Fruit fly (Drosophila melanogaster) whole organism, embryonic: ENCODE measurements around the gene Rpn10.
A peak's percentile ranks its signal among the peaks of the same experiment; 100 is the strongest.

Experiments used
- Abd-B ChIP-seq: fragments of 200-800 bp; sonication (Bioruptor generic); optimal IDR thresholded peaks from 2 replicates; lab custom pipeline; 2018; ENCODE audit warnings: missing biosample characterization, mild to moderate bottlenecking, missing genetic modification characterization, moderate library complexity
- Ada2b ChIP-seq: fragments of 200-800 bp; sonication (Bioruptor generic); IDR thresholded peaks from 2 replicates; pipeline ENCODE4 v1.3.6; 2022; ENCODE audit warnings: missing biosample characterization, missing genetic modification characterization
- Atf6 ChIP-seq: fragments of 200-800 bp; sonication (Bioruptor generic); IDR thresholded peaks from 2 replicates; pipeline ENCODE4 v1.3.6; 2022; ENCODE audit warnings: missing biosample characterization, missing genetic modification characterization
- CG10543 ChIP-seq: fragments of 200-800 bp; sonication (Bioruptor generic); optimal IDR thresholded peaks from 3 replicates; lab custom pipeline; 2017; ENCODE audit warnings: missing biosample characterization, mild to moderate bottlenecking, missing genetic modification characterization, moderate library complexity
- CG10959 ChIP-seq: fragments of 200-800 bp; sonication (Bioruptor generic); IDR thresholded peaks from 2 replicates; pipeline ENCODE4 v1.3.6; 2022; ENCODE audit warnings: missing biosample characterization, missing genetic modification characterization
- CG10979 ChIP-seq: fragments of 200-800 bp; sonication (Bioruptor generic); optimal IDR thresholded peaks from 2 replicates; lab custom pipeline; 2018; ENCODE audit warnings: missing biosample characterization, mild to moderate bottlenecking, missing genetic modification characterization, moderate library complexity
- CG11723 ChIP-seq: fragments of 200-800 bp; sonication (Bioruptor generic); optimal IDR thresholded peaks from 2 replicates; lab custom pipeline; 2017; ENCODE audit warnings: missing biosample characterization, mild to moderate bottlenecking, missing genetic modification characterization
- CG13624 ChIP-seq: fragments of 200-800 bp; sonication (Bioruptor generic); optimal IDR thresholded peaks from 2 replicates; lab custom pipeline; 2016; ENCODE audit warnings: missing biosample characterization, missing genetic modification characterization
- CG13894 ChIP-seq: fragments of 200-800 bp; sonication (Bioruptor generic); optimal IDR thresholded peaks from 3 replicates; lab custom pipeline; 2018; ENCODE audit warnings: missing biosample characterization, mild to moderate bottlenecking, missing genetic modification characterization, moderate library complexity
- CG14050 ChIP-seq: fragments of 200-800 bp; sonication (Bioruptor generic); IDR thresholded peaks from 3 replicates; pipeline ENCODE4 v1.3.6; 2022; ENCODE audit warnings: missing biosample characterization, missing genetic modification characterization
- CG14441 ChIP-seq: fragments of 200-800 bp; sonication (Bioruptor generic); IDR thresholded peaks from 2 replicates; pipeline ENCODE4 v1.3.6; 2022; ENCODE audit warnings: missing biosample characterization, missing genetic modification characterization
- CG1529 ChIP-seq: fragments of 200-800 bp; sonication (Bioruptor generic); optimal IDR thresholded peaks from 3 replicates; lab custom pipeline; 2018; ENCODE audit warnings: missing biosample characterization, missing genetic modification characterization
- CG17568 ChIP-seq: fragments of 200-800 bp; sonication (Bioruptor generic); optimal IDR thresholded peaks from 2 replicates; lab custom pipeline; 2018; ENCODE audit warnings: missing biosample characterization, mild to moderate bottlenecking, missing genetic modification characterization, moderate library complexity
- CG17612 ChIP-seq: fragments of 200-800 bp; sonication (Bioruptor generic); IDR thresholded peaks from 2 replicates; pipeline ENCODE4 v1.3.6; 2022; ENCODE audit warnings: missing biosample characterization, missing genetic modification characterization
- CG18011 ChIP-seq: fragments of 200-800 bp; sonication (Bioruptor generic); optimal IDR thresholded peaks from 2 replicates; lab custom pipeline; 2017; ENCODE audit warnings: missing biosample characterization, missing genetic modification characterization, mild to moderate bottlenecking, moderate library complexity, missing genotype
- CG2129 ChIP-seq: fragments of 200-800 bp; sonication (Bioruptor generic); IDR thresholded peaks from 2 replicates; pipeline ENCODE4 v1.3.6; 2022; ENCODE audit warnings: missing biosample characterization, missing genetic modification characterization; ENCODE audit not compliant: partially characterized antibody
- CG3065 ChIP-seq: fragments of 200-800 bp; sonication (Bioruptor generic); optimal IDR thresholded peaks from 2 replicates; lab custom pipeline; 2016; ENCODE audit warnings: missing biosample characterization, missing genetic modification characterization
- CG3281 ChIP-seq: fragments of 200-800 bp; sonication (Bioruptor generic); optimal IDR thresholded peaks from 3 replicates; lab custom pipeline; 2017; ENCODE audit warnings: missing biosample characterization, mild to moderate bottlenecking, missing genetic modification characterization
- CG34422 ChIP-seq: fragments of 200-800 bp; sonication (Bioruptor generic); IDR thresholded peaks from 3 replicates; pipeline ENCODE4 v1.3.6; 2022; ENCODE audit warnings: missing biosample characterization, missing genetic modification characterization
- CG3847 ChIP-seq: fragments of 200-800 bp; sonication (Bioruptor generic); IDR thresholded peaks from 2 replicates; pipeline ENCODE4 v1.3.6; 2022; ENCODE audit warnings: missing biosample characterization, missing genetic modification characterization
- CG42726 ChIP-seq: fragments of 200-800 bp; sonication (Bioruptor generic); IDR thresholded peaks from 2 replicates; pipeline ENCODE4 v1.3.6; 2022; ENCODE audit warnings: missing biosample characterization, missing genetic modification characterization; ENCODE audit not compliant: partially characterized antibody
- CG6654 ChIP-seq: fragments of 200-800 bp; sonication (Bioruptor generic); optimal IDR thresholded peaks from 2 replicates; lab custom pipeline; 2017; ENCODE audit warnings: missing biosample characterization, mild to moderate bottlenecking, missing genetic modification characterization
- CG7745 ChIP-seq: fragments of 200-800 bp; sonication (Bioruptor generic); optimal IDR thresholded peaks from 2 replicates; lab custom pipeline; 2018; ENCODE audit warnings: missing biosample characterization, mild to moderate bottlenecking, missing genetic modification characterization, moderate library complexity
- CrebB ChIP-seq: fragments of 200-800 bp; sonication (Bioruptor generic); optimal IDR thresholded peaks from 3 replicates; lab custom pipeline; 2018; ENCODE audit warnings: missing biosample characterization, mild to moderate bottlenecking, missing genetic modification characterization
- Dad ChIP-seq: fragments of 200-800 bp; sonication (Bioruptor generic); optimal IDR thresholded peaks from 3 replicates; lab custom pipeline; 2016; ENCODE audit warnings: missing biosample characterization, missing genetic modification characterization
- Fer2 ChIP-seq: fragments of 200-800 bp; sonication (Bioruptor generic); optimal IDR thresholded peaks from 2 replicates; lab custom pipeline; 2018; ENCODE audit warnings: missing biosample characterization, mild to moderate bottlenecking, missing genetic modification characterization, moderate library complexity
- GATAe ChIP-seq: fragments of 200-800 bp; sonication (Bioruptor generic); conservative IDR thresholded peaks from 2 replicates; pipeline ENCODE4 v1.3.6; 2022; ENCODE audit warnings: missing biosample characterization, missing genetic modification characterization
- Gsc ChIP-seq: fragments of 200-800 bp; sonication (Bioruptor generic); IDR thresholded peaks from 2 replicates; pipeline ENCODE4 v1.3.6; 2022; ENCODE audit warnings: missing biosample characterization, missing genetic modification characterization
- HLH3B ChIP-seq: fragments of 200-800 bp; sonication (Bioruptor generic); IDR thresholded peaks from 2 replicates; pipeline ENCODE4 v1.3.6; 2022; ENCODE audit warnings: missing biosample characterization, missing genetic modification characterization
- Hr78 ChIP-seq, 2 experiments: fragments of 200-800 bp in 1 of 2; fragments of >200 bp in 1 of 2; sonication (Bioruptor generic) in 1 of 2; optimal IDR thresholded peaks; 2 replicates each; lab custom pipeline; 2017 to 2019; ENCODE audit warnings: missing biosample characterization in 2 of 2, missing genetic modification characterization in 2 of 2, mild to moderate bottlenecking in 1 of 2, moderate library complexity in 1 of 2
- MBD-R2 ChIP-seq: fragments of 200-800 bp; sonication (Bioruptor generic); IDR thresholded peaks from 2 replicates; pipeline ENCODE4 v1.3.6; 2022; ENCODE audit warnings: missing biosample characterization, missing genetic modification characterization
- MTF-1 ChIP-seq: fragments of 200-800 bp; sonication (Bioruptor generic); optimal IDR thresholded peaks from 2 replicates; lab custom pipeline; 2018; ENCODE audit warnings: missing biosample characterization, mild to moderate bottlenecking, missing genetic modification characterization, borderline replicate concordance
- Pdp1 ChIP-seq, 2 experiments: fragments of 200-800 bp; sonication (Bioruptor generic); optimal IDR thresholded peaks; 3 replicates each; lab custom pipeline; 2016; ENCODE audit warnings: missing biosample characterization in 2 of 2, missing genetic modification characterization in 2 of 2, mild to moderate bottlenecking in 1 of 2, moderate library complexity in 1 of 2
- Spps ChIP-seq: fragments of 200-800 bp; sonication (Bioruptor generic); optimal IDR thresholded peaks from 2 replicates; lab custom pipeline; 2018; ENCODE audit warnings: missing biosample characterization, mild to moderate bottlenecking, missing genetic modification characterization
- br ChIP-seq: fragments of >200 bp; optimal IDR thresholded peaks from 2 replicates; lab custom pipeline; 2017
- btn ChIP-seq: fragments of 200-800 bp; sonication (Bioruptor generic); optimal IDR thresholded peaks from 2 replicates; lab custom pipeline; 2016; ENCODE audit warnings: missing biosample characterization, missing genetic modification characterization
- dpn ChIP-seq, 2 experiments: fragments of 200-800 bp; sonication (Bioruptor generic); optimal IDR thresholded peaks; 3 replicates each; lab custom pipeline; 2016; ENCODE audit warnings: missing biosample characterization in 2 of 2, missing genetic modification characterization in 2 of 2
- ewg ChIP-seq: fragments of 200-800 bp; sonication (Bioruptor generic); optimal IDR thresholded peaks from 3 replicates; lab custom pipeline; 2017; ENCODE audit warnings: mild to moderate bottlenecking, missing biosample characterization, missing genetic modification reagents, missing genetic modification characterization
- fd3F ChIP-seq: fragments of 200-800 bp; sonication (Bioruptor generic); optimal IDR thresholded peaks from 2 replicates; lab custom pipeline; 2018; ENCODE audit warnings: missing biosample characterization, mild to moderate bottlenecking, missing genetic modification characterization, moderate library complexity
- insv ChIP-seq, 2 experiments: fragments of 200-800 bp; sonication (Bioruptor generic); optimal IDR thresholded peaks; 3 replicates each; lab custom pipeline; 2016 to 2018; ENCODE audit warnings: missing biosample characterization in 2 of 2, missing genetic modification characterization in 2 of 2
- luna ChIP-seq: fragments of 200-800 bp; sonication (Bioruptor generic); optimal IDR thresholded peaks from 2 replicates; lab custom pipeline; 2016; ENCODE audit warnings: missing biosample characterization, missing genetic modification characterization
- mirr ChIP-seq: fragments of 200-800 bp; sonication (Bioruptor generic); optimal IDR thresholded peaks from 3 replicates; lab custom pipeline; 2018; ENCODE audit warnings: missing biosample characterization, mild to moderate bottlenecking, missing genetic modification characterization
- repo ChIP-seq: fragments of 200-800 bp; sonication (Bioruptor generic); optimal IDR thresholded peaks from 2 replicates; lab custom pipeline; 2016; ENCODE audit warnings: missing biosample characterization, missing genetic modification characterization
- sim ChIP-seq: fragments of 200-800 bp; sonication (Bioruptor generic); IDR thresholded peaks from 2 replicates; pipeline ENCODE4 v1.3.6; 2022; ENCODE audit warnings: missing biosample characterization, missing genetic modification characterization
- sr ChIP-seq: fragments of 200-800 bp; sonication (Bioruptor generic); IDR thresholded peaks from 3 replicates; pipeline ENCODE4 v1.3.6; 2022; ENCODE audit warnings: missing biosample characterization, missing genetic modification characterization
- tup ChIP-seq: fragments of 200-800 bp; sonication (Bioruptor generic); optimal IDR thresholded peaks from 2 replicates; lab custom pipeline; 2016; ENCODE audit warnings: missing biosample characterization, mild to moderate bottlenecking, missing genetic modification characterization, moderate library complexity
- tx ChIP-seq: fragments of 200-800 bp; sonication (Bioruptor generic); optimal IDR thresholded peaks from 2 replicates; lab custom pipeline; 2016; ENCODE audit warnings: missing biosample characterization, missing genetic modification characterization
- wek ChIP-seq: fragments of 200-800 bp; sonication (Bioruptor generic); optimal IDR thresholded peaks from 3 replicates; lab custom pipeline; 2018; ENCODE audit warnings: missing biosample characterization, mild to moderate bottlenecking, missing genetic modification characterization, moderate library complexity
- yki ChIP-seq: fragments of >200 bp; optimal IDR thresholded peaks from 3 replicates; lab custom pipeline; 2018
- zfh1 ChIP-seq: fragments of 200-800 bp; sonication (Bioruptor generic); IDR thresholded peaks from 3 replicates; pipeline ENCODE4 v1.3.6; 2022; ENCODE audit warnings: missing biosample characterization, missing genetic modification characterization

Rpn10 gene

DNA sequence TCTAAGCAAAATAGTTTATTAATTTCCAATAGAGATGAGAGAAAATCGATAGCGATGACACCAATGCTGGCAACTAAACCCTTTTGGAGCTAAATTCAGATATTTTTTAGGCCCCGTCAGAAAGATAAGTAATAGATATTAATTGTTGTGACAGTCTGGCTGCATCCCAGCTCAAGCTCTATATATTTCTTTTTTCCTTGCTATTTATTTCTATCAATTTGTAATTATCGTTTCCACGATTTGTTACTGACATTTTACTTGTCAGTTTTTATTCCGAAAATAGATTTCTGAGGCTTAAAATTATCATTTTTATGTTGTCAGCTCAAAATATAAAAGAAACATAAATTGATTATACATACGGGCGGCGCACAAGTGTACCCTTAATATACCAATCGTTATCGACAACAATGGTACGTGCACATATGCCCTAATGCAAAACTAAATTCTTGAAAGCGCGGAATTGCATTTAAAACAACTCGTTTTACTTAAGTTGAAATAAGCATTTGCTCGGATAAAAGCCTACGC lies 32.1 kb downstream of the Rpn10 start, which contains the start of the genes CRIF and SMC5 (continued):
- TF ChIP-seq tx (GFP tag; lab: Kevin White, UChicago): peak; percentile 66
- no peak for TF ChIP-seq CG17612 (GFP tag; lab: Robert Waterston, UW)
- no peak for TF ChIP-seq CG13894 (tag; lab: Kevin White, UChicago)
- TF ChIP-seq Dad (GFP tag; lab: Kevin White, UChicago): peak; percentile 44
- no peak for TF ChIP-seq CG42726 (GFP tag; lab: Robert Waterston, UW)
- no peak for TF ChIP-seq MTF-1 (GFP tag; lab: Kevin White, UChicago)
- no peak for TF ChIP-seq CG1529 (GFP tag; lab: Kevin White, UChicago)
- TF ChIP-seq CG6654 (GFP tag; lab: Kevin White, UChicago): peak; percentile 14
- TF ChIP-seq Fer2 (tag; lab: Kevin White, UChicago): peak; percentile 52
- TF ChIP-seq Abd-B: peak; percentile 73
- no peak for TF ChIP-seq br (lab: Kevin White, UChicago)
- no peak for TF ChIP-seq CG7745 (tag; lab: Kevin White, UChicago)
- peak; percentile 18 for TF ChIP-seq CG18011
- TF ChIP-seq dpn (GFP tag; optimal IDR thresholded peaks at IDR 0.05; lab: Kevin White, UChicago): peak; percentile 76 to 77
- no peak for TF ChIP-seq CG17568
- peak; percentile 9 for TF ChIP-seq CG3065
- TF ChIP-seq Gsc (GFP tag; lab: Robert Waterston, UW): no peak
- peak; percentile 62 for TF ChIP-seq CG10979 (tag; lab: Kevin White, UChicago)
- TF ChIP-seq fd3F (GFP tag; lab: Kevin White, UChicago): peak; percentile 54
- TF ChIP-seq CG11723: peak; percentile 38
- peak; percentile 11 for TF ChIP-seq repo (GFP tag; lab: Kevin White, UChicago)
- 0 out of 3 replicates have a peak, but pooled peaks have one; percentile 27 for TF ChIP-seq CG14050 (GFP tag; lab: Robert Waterston, UW)
- peak; percentile 52; the same call in 1 of the 3 replicates for TF ChIP-seq zfh1 (GFP tag; lab: Robert Waterston, UW)
- peak; percentile 15 for TF ChIP-seq Spps (tag; lab: Kevin White, UChicago)
- no peak for TF ChIP-seq btn (GFP tag; lab: Kevin White, UChicago)
- peak; percentile 48; the same call in 1 of the 2 replicates for TF ChIP-seq CG14441
- no peak for TF ChIP-seq tup (GFP tag; lab: Kevin White, UChicago)
- TF ChIP-seq Pdp1 (GFP tag; optimal IDR thresholded peaks at IDR 0.05; lab: Kevin White, UChicago): peak in 1 of 2 experiments; percentile 75
- peak; percentile 20; the same call in 1 of the 2 replicates for TF ChIP-seq Atf6 (GFP tag; lab: Robert Waterston, UW)
- TF ChIP-seq sim (GFP tag; lab: Robert Waterston, UW): no peak
- TF ChIP-seq yki (lab: Kevin White, UChicago): no peak
- no peak for TF ChIP-seq CG10543 (GFP tag; lab: Kevin White, UChicago)
- TF ChIP-seq mirr (GFP tag; lab: Kevin White, UChicago): no peak
- TF ChIP-seq insv (GFP tag; optimal IDR thresholded peaks at IDR 0.05; lab: Kevin White, UChicago): peak in 1 of 2 experiments; percentile 16
- TF ChIP-seq CG2129 (GFP tag; lab: Robert Waterston, UW): no peak
- TF ChIP-seq Hr78 (GFP tag; optimal IDR thresholded peaks at IDR 0.05; lab: Kevin White, UChicago): no peak
- TF ChIP-seq sr (GFP tag; lab: Robert Waterston, UW): no peak
- no peak; the same call in 1 of the 2 replicates for TF ChIP-seq GATAe (GFP tag; lab: Robert Waterston, UW)
- peak; percentile 94 for TF ChIP-seq wek (GFP tag; lab: Kevin White, UChicago)
- 0 out of 3 replicates have a peak, but pooled peaks have one; percentile 58 for TF ChIP-seq CG34422 (GFP tag; lab: Robert Waterston, UW)
- no peak for TF ChIP-seq luna (GFP tag; lab: Kevin White, UChicago)
- no peak for TF ChIP-seq CG10959 (GFP tag; lab: Robert Waterston, UW)
- TF ChIP-seq CG13624 (GFP tag; lab: Kevin White, UChicago): peak; percentile 73
- TF ChIP-seq HLH3B (GFP tag; lab: Robert Waterston, UW): peak; percentile 52
- TF ChIP-seq CG3281 (GFP tag; lab: Kevin White, UChicago): peak; percentile 64
- no peak for TF ChIP-seq CrebB (tag; lab: Kevin White, UChicago)
- TF ChIP-seq ewg (GFP tag; lab: Kevin White, UChicago): no peak
- TF ChIP-seq CG3847: peak; percentile 63
- TF ChIP-seq Ada2b: peak; percentile 44
- peak; percentile 39 for TF ChIP-seq MBD-R2 (GFP tag; lab: Robert Waterston, UW)
